Fruit fly (Drosophila melanogaster): ENCODE data around the gene CG12065.

The CG12065 gene

DNA sequence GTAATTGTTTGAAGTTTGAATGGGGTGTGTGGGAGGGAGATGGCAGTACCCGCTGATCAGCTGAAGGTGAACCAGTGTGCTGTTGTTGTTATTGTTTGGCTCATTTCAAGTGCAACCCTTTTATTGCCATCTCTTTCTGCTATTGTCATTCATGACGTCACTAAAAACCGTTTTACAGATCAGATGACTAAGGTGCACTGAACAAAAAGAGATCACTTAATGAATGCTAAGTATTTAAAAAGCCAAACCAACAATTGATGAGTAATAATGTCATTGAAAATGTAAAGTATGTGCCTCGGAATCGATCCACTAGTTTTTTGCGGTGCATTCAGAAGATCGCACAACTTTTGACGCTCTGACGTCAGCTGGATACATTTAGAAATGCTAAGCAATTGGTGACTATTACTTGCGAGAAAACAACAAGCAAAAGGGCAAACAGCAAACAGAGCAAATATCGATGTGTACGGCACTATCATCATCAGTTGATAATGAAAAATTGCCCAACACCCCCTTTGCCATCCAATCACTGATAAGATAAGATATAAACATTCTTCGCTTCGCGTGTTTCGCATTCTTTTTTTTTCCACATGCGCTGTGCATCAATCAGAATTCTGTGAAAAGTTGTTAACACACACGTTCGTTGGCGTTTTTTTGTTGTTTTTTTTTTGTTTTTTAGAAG, 705 bp downstream of the CG12065 start (continued):
- no peak for TF ChIP-seq CG10462 (GFP tag; optimal IDR thresholded peaks at IDR 0.05)
- no peak for TF ChIP-seq CG4820 (GFP tag; optimal IDR thresholded peaks at IDR 0.05)
- 0 out of 3 replicates have a peak, but pooled peaks have one; percentile 33 for TF ChIP-seq CG11695 (GFP tag; IDR thresholded peaks at IDR 0.05)
- 0 out of 2 replicates have a peak, but pooled peaks have one; percentile 34 for TF ChIP-seq CG17328 (GFP tag; IDR thresholded peaks at IDR 0.05)
- TF ChIP-seq kah (GFP tag; optimal IDR thresholded peaks at IDR 0.05), result no peak
- TF ChIP-seq danr (GFP tag; IDR thresholded peaks at IDR 0.05), result no peak
- no peak for TF ChIP-seq rib (GFP tag; IDR thresholded peaks at IDR 0.05)
- TF ChIP-seq Bgb (GFP tag; IDR thresholded peaks at IDR 0.05; ENCODE audit: partially characterized antibody), result no peak
- peak; percentile 75 for TF ChIP-seq CG10321 (GFP tag; IDR thresholded peaks at IDR 0.05)
- TF ChIP-seq vnd (GFP tag; IDR thresholded peaks at IDR 0.05; ENCODE audit: partially characterized antibody), result no peak
- TF ChIP-seq CG2120 (GFP tag; optimal IDR thresholded peaks at IDR 0.05), result peak; percentile 44
- TF ChIP-seq CG12769 (tag; optimal IDR thresholded peaks at IDR 0.05), result peak; percentile 50
- TF ChIP-seq dati (GFP tag; IDR thresholded peaks at IDR 0.05), result 0 out of 2 replicates have a peak, but pooled peaks have one; percentile 3
- TF ChIP-seq Oli (tag; optimal IDR thresholded peaks at IDR 0.05), result peak; percentile 33
- TF ChIP-seq CG34224 (GFP tag; IDR thresholded peaks at IDR 0.05; ENCODE audit: partially characterized antibody), result no peak
- TF ChIP-seq CrebB (tag; optimal IDR thresholded peaks at IDR 0.05), result peak; percentile 26
- TF ChIP-seq CG14014 (GFP tag; IDR thresholded peaks at IDR 0.05), result peak; percentile 47; the same call in 1 of the 2 replicates
- TF ChIP-seq pan (optimal IDR thresholded peaks at IDR 0.05), result no peak
- peak in 1 of 2 experiments; percentile 50 for TF ChIP-seq pan (GFP tag; optimal IDR thresholded peaks at IDR 0.05 in 1 of 2, IDR thresholded peaks at IDR 0.05 in 1 of 2)
- TF ChIP-seq CG9876 (GFP tag; optimal IDR thresholded peaks at IDR 0.05), result no peak
- TF ChIP-seq lab (GFP tag; optimal IDR thresholded peaks at IDR 0.05), result peak; percentile 34
- no peak for TF ChIP-seq dan (GFP tag; IDR thresholded peaks at IDR 0.05)
- no peak for TF ChIP-seq tup (GFP tag; optimal IDR thresholded peaks at IDR 0.05)
- TF ChIP-seq unc-4 (GFP tag; IDR thresholded peaks at IDR 0.05; ENCODE audit: partially characterized antibody), result no peak
- peak; percentile 44 for TF ChIP-seq org-1 (GFP tag; optimal IDR thresholded peaks at IDR 0.05)
- TF ChIP-seq ci (GFP tag; IDR thresholded peaks at IDR 0.05), result peak; percentile 68; the same call in 2 of the 3 replicates
- no peak for TF ChIP-seq ham (GFP tag; IDR thresholded peaks at IDR 0.05)
- TF ChIP-seq CG9215 (GFP tag; IDR thresholded peaks at IDR 0.05), result no peak
- TF ChIP-seq al (GFP tag; IDR thresholded peaks at IDR 0.05), result peak; percentile 37; the same call in 1 of the 2 replicates
- TF ChIP-seq CG12744 (GFP tag; optimal IDR thresholded peaks at IDR 0.05), result no peak
- peak; percentile 41 for TF ChIP-seq NfI (GFP tag; optimal IDR thresholded peaks at IDR 0.05)
- TF ChIP-seq Hr39 (optimal IDR thresholded peaks at IDR 0.05), result no peak
- TF ChIP-seq ato (GFP tag; IDR thresholded peaks at IDR 0.05; ENCODE audit: partially characterized antibody), result no peak
- peak; percentile 26 for TF ChIP-seq Dek (tag; optimal IDR thresholded peaks at IDR 0.05)
- TF ChIP-seq wek (GFP tag; optimal IDR thresholded peaks at IDR 0.05), result no peak
- TF ChIP-seq CG8089 (GFP tag; optimal IDR thresholded peaks at IDR 0.05), result no peak
- peak; percentile 51 for TF ChIP-seq CG2678 (tag; optimal IDR thresholded peaks at IDR 0.05)
- TF ChIP-seq CG12104 (GFP tag; optimal IDR thresholded peaks at IDR 0.05), result no peak
- TF ChIP-seq CG2116 (GFP tag; optimal IDR thresholded peaks at IDR 0.05), result peak; percentile 29
- no peak for TF ChIP-seq ken (GFP tag; IDR thresholded peaks at IDR 0.05)
- TF ChIP-seq usp (GFP tag; optimal IDR thresholded peaks at IDR 0.05), result no peak
- TF ChIP-seq Dp (GFP tag; optimal IDR thresholded peaks at IDR 0.05), result no peak
- no peak for TF ChIP-seq CG4617 (GFP tag; optimal IDR thresholded peaks at IDR 0.05; ENCODE audit: borderline replicate concordance)
- TF ChIP-seq mld (GFP tag; IDR thresholded peaks at IDR 0.05; ENCODE audit: partially characterized antibody), result no peak
- no peak for TF ChIP-seq Sin3A (optimal IDR thresholded peaks at IDR 0.05)
- peak; percentile 9 for TF ChIP-seq CG16863 (GFP tag; optimal IDR thresholded peaks at IDR 0.05)
- peak; percentile 38 for TF ChIP-seq CG15514 (GFP tag; optimal IDR thresholded peaks at IDR 0.05)
- no peak for TF ChIP-seq corto (GFP tag; optimal IDR thresholded peaks at IDR 0.05)
- no peak for TF ChIP-seq dm (GFP tag; optimal IDR thresholded peaks at IDR 0.05)
- TF ChIP-seq exex (tag; optimal IDR thresholded peaks at IDR 0.05), result peak; percentile 25

Measured in whole organism, embryonic.